Fruit fly (Drosophila melanogaster) whole organism, pupa: Measurements from ENCODE around the gene CG2493.

Source experiments
- CG10348 ChIP-seq: fragments of 200-800 bp; sonication (Bioruptor generic); IDR thresholded peaks from 2 replicates; pipeline ENCODE4 v1.3.6; 2022; ENCODE audit warnings: missing biosample characterization, missing genetic modification characterization
- CG12605 ChIP-seq: fragments of 200-800 bp; sonication (Bioruptor generic); IDR thresholded peaks from 2 replicates; pipeline ENCODE4 v1.3.6; 2022; ENCODE audit warnings: missing biosample characterization, missing genetic modification characterization
- D1 ChIP-seq: fragments of 200-800 bp; sonication (Bioruptor generic); optimal IDR thresholded peaks from 2 replicates; lab custom pipeline; 2018; ENCODE audit warnings: missing biosample characterization, mild to moderate bottlenecking, missing genetic modification characterization, moderate library complexity
- EcR ChIP-seq: fragments of 200-800 bp; sonication (Bioruptor generic); optimal IDR thresholded peaks from 3 replicates; lab custom pipeline; 2019; ENCODE audit warnings: missing biosample characterization, missing genetic modification characterization, mild to moderate bottlenecking, moderate library complexity, missing genetic modification reagents
- Ets98B ChIP-seq: fragments of 200-800 bp; sonication (Bioruptor generic); IDR thresholded peaks from 2 replicates; pipeline ENCODE4 v1.3.6; 2022; ENCODE audit warnings: missing biosample characterization, missing genetic modification characterization
- Snoo ChIP-seq: fragments of 200-800 bp; sonication (Bioruptor generic); optimal IDR thresholded peaks from 3 replicates; lab custom pipeline; 2017; ENCODE audit warnings: missing biosample characterization, mild to moderate bottlenecking, missing genetic modification characterization, inconsistent platforms
- gl ChIP-seq: fragments of 200-800 bp; sonication (Bioruptor generic); optimal IDR thresholded peaks from 2 replicates; lab custom pipeline; 2018; ENCODE audit warnings: missing biosample characterization, mild to moderate bottlenecking, missing genetic modification characterization

- TF ChIP-seq D1 (tag; lab: Kevin White, UChicago) (no peak), CG12605 (no peak), Snoo (tag; lab: Kevin White, UChicago) (no peak), CG10348 (GFP tag; lab: Robert Waterston, UW) (no peak), gl (tag; lab: Kevin White, UChicago) (no peak), Ets98B (GFP tag; lab: Robert Waterston, UW) (no peak; the same call in 1 of the 2 replicates), EcR (no peak)
These were observed 24.9 kb upstream of the CG2493 start for dm6 chr2L:20488128-20488527.
